Worm (Caenorhabditis elegans): ENCODE results near the gene col-150.

The col-150 gene

DNA sequence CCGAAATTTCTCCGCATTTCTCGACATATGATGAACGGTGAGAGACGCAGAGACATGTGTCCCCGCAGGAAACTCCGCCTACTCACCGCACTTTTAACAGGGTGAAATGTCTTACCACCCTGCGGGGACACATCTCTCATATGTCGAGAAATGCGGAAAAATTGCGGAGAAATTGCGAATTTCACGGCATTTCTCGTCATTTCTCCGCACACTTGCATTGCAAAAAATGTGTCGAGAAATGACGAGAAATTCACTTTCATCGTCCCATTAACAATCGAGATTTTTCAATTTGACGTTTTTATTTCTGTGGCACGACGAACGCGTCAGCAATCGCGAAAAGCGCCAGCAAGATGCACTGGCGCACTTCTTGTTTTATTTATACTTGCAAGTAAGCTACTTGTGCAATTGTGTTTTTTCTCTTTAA, 47.5 kb upstream of the col-150 start, which contains the start of gene K07C5.13 (continued):
- TF ChIP-seq aptf-3 (GFP tag; IDR thresholded peaks at IDR 0.05): peak; percentile 81; the same call in 1 of the 2 replicates
- TF ChIP-seq ceh-100 (GFP tag; IDR thresholded peaks at IDR 0.05): peak; percentile 67
- peak; percentile 83; the same call in 1 of the 2 replicates for TF ChIP-seq lag-1 (GFP tag; IDR thresholded peaks at IDR 0.05)
- TF ChIP-seq egrh-3 (GFP tag; IDR thresholded peaks at IDR 0.05): peak; percentile 43
- TF ChIP-seq C17E4.6 (GFP tag; IDR thresholded peaks at IDR 0.05): peak; percentile 87
- TF ChIP-seq let-526 (GFP tag; IDR thresholded peaks at IDR 0.05): peak; percentile 76; the same call in 1 of the 2 replicates
- TF ChIP-seq Y79H2A.3 (GFP tag; conservative IDR thresholded peaks at IDR 0.05): peak; percentile 86
- TF ChIP-seq atf-7 (tag; optimal IDR thresholded peaks at IDR 0.05): peak; percentile 64
- peak; percentile 73 for TF ChIP-seq tbp1 (GFP tag; optimal IDR thresholded peaks at IDR 0.05)
- TF ChIP-seq cebp-1 (GFP tag; IDR thresholded peaks at IDR 0.05): peak; percentile 69
- TF ChIP-seq cebp-1 (tag; optimal IDR thresholded peaks at IDR 0.05): peak; percentile 82
- TF ChIP-seq unc-130 (GFP tag; optimal IDR thresholded peaks at IDR 0.05): peak; percentile 43
- TF ChIP-seq ceh-27 (GFP tag; optimal IDR thresholded peaks at IDR 0.05): peak; percentile 42
- TF ChIP-seq F22D6.2 (tag; optimal IDR thresholded peaks at IDR 0.05): peak; percentile 48
- peak; percentile 88 for TF ChIP-seq Y95B8A.8 (GFP tag; IDR thresholded peaks at IDR 0.05)
- peak; percentile 29 for TF ChIP-seq hrde-1 (tag; optimal IDR thresholded peaks at IDR 0.05; ENCODE audit: borderline replicate concordance)
- TF ChIP-seq repo-1 (tag; optimal IDR thresholded peaks at IDR 0.05): peak; percentile 83
- peak in 1 of 2 experiments; percentile 0 for TF ChIP-seq let-607 (tag; optimal IDR thresholded peaks at IDR 0.05)
- peak; percentile 100 for TF ChIP-seq pbrm-1 (GFP tag; IDR thresholded peaks at IDR 0.05)
- peak; percentile 83 for TF ChIP-seq hmg-1.2 (GFP tag; IDR thresholded peaks at IDR 0.05)
- peak; percentile 95 for TF ChIP-seq ekl-4 (GFP tag; IDR thresholded peaks at IDR 0.05)
- peak; percentile 96 for TF ChIP-seq K11D2.4 (GFP tag; IDR thresholded peaks at IDR 0.05)
- TF ChIP-seq sea-2 (GFP tag; IDR thresholded peaks at IDR 0.05): peak; percentile 90
- TF ChIP-seq ceh-91 (GFP tag; IDR thresholded peaks at IDR 0.05): peak; percentile 89
- peak; percentile 68 for TF ChIP-seq attf-5 (GFP tag; optimal IDR thresholded peaks at IDR 0.05)
- TF ChIP-seq aptf-2 (GFP tag; conservative IDR thresholded peaks at IDR 0.05): peak; percentile 91
- peak; percentile 20 for TF ChIP-seq nhr-90 (tag; optimal IDR thresholded peaks at IDR 0.05)
- TF ChIP-seq cebp-2 (GFP tag; IDR thresholded peaks at IDR 0.05): peak; percentile 72; the same call in 1 of the 2 replicates
- peak; percentile 91 for TF ChIP-seq rcor-1 (GFP tag; IDR thresholded peaks at IDR 0.05)
- TF ChIP-seq nhr-80 (tag; optimal IDR thresholded peaks at IDR 0.05): peak; percentile 55
- TF ChIP-seq egl-18 (GFP tag; IDR thresholded peaks at IDR 0.05): peak; percentile 82
- TF ChIP-seq tlf-1 (GFP tag; optimal IDR thresholded peaks at IDR 0.05): peak; percentile 70
- TF ChIP-seq madf-3 (GFP tag; IDR thresholded peaks at IDR 0.05): peak; percentile 93
- TF ChIP-seq D2030.7 (GFP tag; IDR thresholded peaks at IDR 0.05): peak; percentile 95
- TF ChIP-seq ceh-40 (GFP tag; IDR thresholded peaks at IDR 0.05): 0 out of 2 replicates have a peak, but pooled peaks have one; percentile 56
- peak; percentile 38 for TF ChIP-seq madf-10 (tag; optimal IDR thresholded peaks at IDR 0.05)
- 0 out of 2 replicates have a peak, but pooled peaks have one; percentile 45 for TF ChIP-seq Y53F4B.3 (GFP tag; IDR thresholded peaks at IDR 0.05)
- TF ChIP-seq madf-6 (GFP tag; IDR thresholded peaks at IDR 0.05): peak; percentile 86

DNA sequence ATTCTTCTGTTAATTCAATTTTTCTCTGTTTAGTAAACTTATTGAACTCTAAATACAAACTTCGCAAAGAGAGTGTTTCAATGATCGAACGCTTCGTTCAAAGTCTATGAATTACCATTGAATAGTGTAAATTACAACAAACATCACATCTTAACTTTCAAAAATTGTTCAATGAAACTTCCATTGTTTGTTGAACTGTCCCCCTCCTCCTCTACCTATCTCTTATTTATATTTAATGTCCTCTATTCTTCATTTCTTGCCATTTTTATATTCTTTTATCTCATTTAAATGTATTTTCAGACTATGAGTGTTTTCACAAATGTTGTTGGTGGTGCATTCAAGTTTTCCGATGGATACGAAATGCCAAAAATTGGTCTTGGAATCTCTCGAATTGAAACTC, 44.8 kb upstream of the col-150 start, which contains the start of gene K07C5.2:
TSS of gene K07C5.2 (plus strand) at position 301 of the 400 bp plus-strand sequence.
- TF ChIP-seq mes-4 (tag; optimal IDR thresholded peaks at IDR 0.05) (no peak), tbx-9 (tag; optimal IDR thresholded peaks at IDR 0.05; ENCODE audit: borderline replicate concordance) (no peak), aptf-3 (GFP tag; IDR thresholded peaks at IDR 0.05) (no peak), ccch-3 (GFP tag; optimal IDR thresholded peaks at IDR 0.05) (no peak), F10E7.11 (tag; optimal IDR thresholded peaks at IDR 0.05) (no peak)
